Fruit fly (Drosophila melanogaster): ENCODE data around the gene CG4666.

Gene CG4666

dm6 chrX:6037180-6037946 is 40.2 kb downstream of the CG4666 start, which contains the start of the genes rux and MCTS1 (continued):
- TF ChIP-seq Nf-YA (GFP tag; IDR thresholded peaks at IDR 0.05) (no peak), CG9609 (GFP tag; optimal IDR thresholded peaks at IDR 0.05) (peak; percentile 39), pzg (GFP tag; optimal IDR thresholded peaks at IDR 0.05) (peak; percentile 57), CG2129 (GFP tag; IDR thresholded peaks at IDR 0.05; ENCODE audit: partially characterized antibody) (peak; percentile 93), Usf (GFP tag; optimal IDR thresholded peaks at IDR 0.05) (no peak), CG18619 (GFP tag; optimal IDR thresholded peaks at IDR 0.05) (peak; percentile 17), sd (tag; optimal IDR thresholded peaks at IDR 0.05) (peak; percentile 30), HLH4C (GFP tag; IDR thresholded peaks at IDR 0.05; ENCODE audit: partially characterized antibody) (peak; percentile 98), zen (tag; optimal IDR thresholded peaks at IDR 0.05) (peak; percentile 17), hkb (optimal IDR thresholded peaks at IDR 0.05) (no peak), hkb (GFP tag; IDR thresholded peaks at IDR 0.05) (no peak), corto (GFP tag; optimal IDR thresholded peaks at IDR 0.05) (no peak), CG2889 (GFP tag; IDR thresholded peaks at IDR 0.05) (no peak), Ssrp (tag; optimal IDR thresholded peaks at IDR 0.05) (peak; percentile 41), CG18764 (GFP tag; optimal IDR thresholded peaks at IDR 0.05) (no peak), vvl (GFP tag; IDR thresholded peaks at IDR 0.05) (0 out of 2 replicates have a peak, but pooled peaks have one; percentile 34), crc (GFP tag; optimal IDR thresholded peaks at IDR 0.05) (peak; percentile 31), crol (GFP tag; IDR thresholded peaks at IDR 0.05) (0 out of 2 replicates have a peak, but pooled peaks have one; percentile 13), CG4820 (GFP tag; optimal IDR thresholded peaks at IDR 0.05) (peak; percentile 14), dysf (GFP tag; IDR thresholded peaks at IDR 0.05) (peak; percentile 42; the same call in 1 of the 3 replicates), wdn (GFP tag; IDR thresholded peaks at IDR 0.05) (no peak), CG12071 (GFP tag; optimal IDR thresholded peaks at IDR 0.05) (no peak), CG15073 (GFP tag; optimal IDR thresholded peaks at IDR 0.05) (no peak), CG9797 (GFP tag; optimal IDR thresholded peaks at IDR 0.05) (peak; percentile 80), h (optimal IDR thresholded peaks at IDR 0.05) (no peak), salm (tag; optimal IDR thresholded peaks at IDR 0.05) (no peak), Chrac-16 (GFP tag; optimal IDR thresholded peaks at IDR 0.05) (peak; percentile 31), B-H1 (GFP tag; IDR thresholded peaks at IDR 0.05) (no peak), ranshi (GFP tag; IDR thresholded peaks at IDR 0.05) (peak; percentile 17; the same call in 1 of the 2 replicates), sisA (GFP tag; IDR thresholded peaks at IDR 0.05) (peak; percentile 54; the same call in 1 of the 2 replicates), MBD-R2 (GFP tag; IDR thresholded peaks at IDR 0.05) (peak; percentile 52; the same call in 1 of the 2 replicates), CG10366 (GFP tag; IDR thresholded peaks at IDR 0.05) (no peak), bbx (GFP tag; IDR thresholded peaks at IDR 0.05; ENCODE audit: partially characterized antibody) (peak; percentile 92), exex (tag; optimal IDR thresholded peaks at IDR 0.05) (no peak), CHES-1-like (GFP tag; optimal IDR thresholded peaks at IDR 0.05) (peak; percentile 32), Dip3 (GFP tag; optimal IDR thresholded peaks at IDR 0.05) (peak; percentile 40), grau (tag; optimal IDR thresholded peaks at IDR 0.05) (peak; percentile 11), CG5245 (GFP tag; optimal IDR thresholded peaks at IDR 0.05) (peak; percentile 2), sima (GFP tag; optimal IDR thresholded peaks at IDR 0.05) (no peak), NK7.1 (GFP tag; optimal IDR thresholded peaks at IDR 0.05) (no peak), CG34224 (GFP tag; IDR thresholded peaks at IDR 0.05; ENCODE audit: partially characterized antibody) (peak; percentile 82), CG6272 (GFP tag; IDR thresholded peaks at IDR 0.05) (peak; percentile 53), CG7786 (GFP tag; optimal IDR thresholded peaks at IDR 0.05) (peak; percentile 23), HmgD (GFP tag; optimal IDR thresholded peaks at IDR 0.05) (no peak), CG10267 (tag; optimal IDR thresholded peaks at IDR 0.05) (peak; percentile 93), CG8478 (optimal IDR thresholded peaks at IDR 0.05) (no peak), ken (GFP tag; IDR thresholded peaks at IDR 0.05) (no peak), CG16813 (GFP tag; IDR thresholded peaks at IDR 0.05; ENCODE audit: partially characterized antibody) (peak; percentile 97), CG18599 (GFP tag; optimal IDR thresholded peaks at IDR 0.05) (peak; percentile 1), gsb-n (tag; optimal IDR thresholded peaks at IDR 0.05) (peak; percentile 11), hth (optimal IDR thresholded peaks at IDR 0.05) (no peak)
